Fruit fly (Drosophila melanogaster) whole organism, embryonic: ENCODE data around the gene Hacd1.

Source experiments
- CG10209 ChIP-seq: fragments of 200-800 bp; sonication (Bioruptor generic); optimal IDR thresholded peaks from 3 replicates; lab custom pipeline; 2017; ENCODE audit warnings: missing biosample characterization, mild to moderate bottlenecking, missing genetic modification characterization, missing genetic modification reagents
- CG10321 ChIP-seq: fragments of 200-800 bp; sonication (Bioruptor generic); IDR thresholded peaks from 2 replicates; pipeline ENCODE4 v1.3.6; 2022; ENCODE audit warnings: missing biosample characterization, missing genetic modification characterization
- CG10366 ChIP-seq: fragments of 200-800 bp; sonication (Bioruptor generic); IDR thresholded peaks from 2 replicates; pipeline ENCODE4 v1.3.6; 2022; ENCODE audit warnings: missing biosample characterization, missing genetic modification characterization
- CG10959 ChIP-seq: fragments of 200-800 bp; sonication (Bioruptor generic); IDR thresholded peaks from 2 replicates; pipeline ENCODE4 v1.3.6; 2022; ENCODE audit warnings: missing biosample characterization, missing genetic modification characterization
- CG11723 ChIP-seq: fragments of 200-800 bp; sonication (Bioruptor generic); optimal IDR thresholded peaks from 2 replicates; lab custom pipeline; 2017; ENCODE audit warnings: missing biosample characterization, mild to moderate bottlenecking, missing genetic modification characterization
- CG12104 ChIP-seq: fragments of 200-800 bp; sonication (Bioruptor generic); optimal IDR thresholded peaks from 3 replicates; lab custom pipeline; 2016; ENCODE audit warnings: missing biosample characterization, missing genetic modification characterization
- CG12155 ChIP-seq: fragments of 200-800 bp; sonication (Bioruptor generic); optimal IDR thresholded peaks from 3 replicates; lab custom pipeline; 2016; ENCODE audit warnings: missing biosample characterization, missing genetic modification characterization
- CG1233 ChIP-seq: fragments of 200-800 bp; sonication (Bioruptor generic); optimal IDR thresholded peaks from 4 replicates; lab custom pipeline; 2018; ENCODE audit warnings: missing biosample characterization, mild to moderate bottlenecking, missing genetic modification characterization
- CG12659 ChIP-seq: fragments of 200-800 bp; sonication (Bioruptor generic); optimal IDR thresholded peaks from 3 replicates; lab custom pipeline; 2017; ENCODE audit warnings: mild to moderate bottlenecking, missing biosample characterization, missing genetic modification reagents, missing genetic modification characterization
- CG1602 ChIP-seq: fragments of 200-800 bp; sonication (Bioruptor generic); optimal IDR thresholded peaks from 3 replicates; lab custom pipeline; 2016; ENCODE audit warnings: missing biosample characterization, missing genetic modification characterization
- CG1603 ChIP-seq: fragments of 200-800 bp; sonication (Bioruptor generic); optimal IDR thresholded peaks from 2 replicates; lab custom pipeline; 2019; ENCODE audit warnings: missing biosample characterization, mild to moderate bottlenecking, missing genetic modification characterization, moderate library complexity
- CG17385 ChIP-seq: fragments of 200-800 bp; sonication (Bioruptor generic); optimal IDR thresholded peaks from 3 replicates; lab custom pipeline; 2018; ENCODE audit warnings: missing biosample characterization, mild to moderate bottlenecking, missing genetic modification characterization
- CG18764 ChIP-seq: fragments of 200-800 bp; sonication (Bioruptor generic); optimal IDR thresholded peaks from 3 replicates; lab custom pipeline; 2016; ENCODE audit warnings: missing biosample characterization, missing genetic modification characterization
- CG2202 ChIP-seq: fragments of 200-800 bp; sonication (Bioruptor generic); optimal IDR thresholded peaks from 2 replicates; lab custom pipeline; 2018; ENCODE audit warnings: missing biosample characterization, mild to moderate bottlenecking, missing genetic modification characterization
- CG2875 ChIP-seq: fragments of 200-800 bp; sonication (Bioruptor generic); optimal IDR thresholded peaks from 2 replicates; lab custom pipeline; 2017; ENCODE audit warnings: missing biosample characterization, mild to moderate bottlenecking, missing genetic modification characterization, missing genetic modification reagents
- CG32767 ChIP-seq: fragments of 200-800 bp; sonication (Bioruptor generic); IDR thresholded peaks from 2 replicates; pipeline ENCODE4 v1.3.6; 2022; ENCODE audit warnings: missing biosample characterization, missing genetic modification characterization
- CG33213 ChIP-seq: fragments of 200-800 bp; sonication (Bioruptor generic); optimal IDR thresholded peaks from 3 replicates; lab custom pipeline; 2016; ENCODE audit warnings: missing biosample characterization, missing genetic modification characterization
- CG4404 ChIP-seq: fragments of 200-800 bp; sonication (Bioruptor generic); IDR thresholded peaks from 2 replicates; pipeline ENCODE4 v1.3.6; 2022; ENCODE audit warnings: missing biosample characterization, missing genetic modification characterization
- CG4707 ChIP-seq: fragments of 200-800 bp; sonication (Bioruptor generic); optimal IDR thresholded peaks from 2 replicates; lab custom pipeline; 2018; ENCODE audit warnings: missing biosample characterization, mild to moderate bottlenecking, missing genetic modification characterization, moderate library complexity
- CG5245 ChIP-seq: fragments of 200-800 bp; sonication (Bioruptor generic); optimal IDR thresholded peaks from 3 replicates; lab custom pipeline; 2016; ENCODE audit warnings: missing biosample characterization, missing genetic modification characterization
- CG7839 ChIP-seq: fragments of 200-800 bp; sonication (Bioruptor generic); optimal IDR thresholded peaks from 3 replicates; lab custom pipeline; 2018; ENCODE audit warnings: missing biosample characterization, mild to moderate bottlenecking, missing genetic modification characterization, moderate library complexity
- CG8765 ChIP-seq: fragments of 200-800 bp; sonication (Bioruptor generic); IDR thresholded peaks from 2 replicates; pipeline ENCODE4 v1.3.6; 2022; ENCODE audit warnings: missing biosample characterization, missing genetic modification characterization
- Dbx ChIP-seq: fragments of 200-800 bp; sonication (Bioruptor generic); IDR thresholded peaks from 3 replicates; pipeline ENCODE4 v1.3.6; 2022; ENCODE audit warnings: missing biosample characterization, missing genetic modification characterization
- MBD-R2 ChIP-seq: fragments of 200-800 bp; sonication (Bioruptor generic); IDR thresholded peaks from 2 replicates; pipeline ENCODE4 v1.3.6; 2022; ENCODE audit warnings: missing biosample characterization, missing genetic modification characterization
- Neu2 ChIP-seq: fragments of 200-800 bp; sonication (Bioruptor generic); optimal IDR thresholded peaks from 3 replicates; lab custom pipeline; 2016; ENCODE audit warnings: missing biosample characterization, missing genetic modification characterization, borderline replicate concordance
- Oaz ChIP-seq: fragments of 200-800 bp; sonication (Bioruptor generic); IDR thresholded peaks from 2 replicates; pipeline ENCODE4 v1.3.6; 2022; ENCODE audit warnings: missing biosample characterization, missing genetic modification characterization
- Side ChIP-seq: fragments of 200-800 bp; sonication (Bioruptor generic); optimal IDR thresholded peaks from 2 replicates; lab custom pipeline; 2016; ENCODE audit warnings: missing biosample characterization, missing genetic modification characterization
- Taf1 ChIP-seq: fragments of 200-800 bp; sonication (Bioruptor generic); IDR thresholded peaks from 2 replicates; pipeline ENCODE4 v1.3.6; 2022; ENCODE audit warnings: missing biosample characterization, missing genetic modification characterization
- Usf ChIP-seq: fragments of 200-800 bp; sonication (Bioruptor generic); optimal IDR thresholded peaks from 2 replicates; lab custom pipeline; 2017; ENCODE audit warnings: missing genotype, missing biosample characterization, missing genetic modification characterization
- caup ChIP-seq: fragments of 200-800 bp; sonication (Bioruptor generic); optimal IDR thresholded peaks from 3 replicates; lab custom pipeline; 2017; ENCODE audit warnings: missing biosample characterization, mild to moderate bottlenecking, missing genetic modification characterization, moderate library complexity; ENCODE audit not compliant: severe bottlenecking
- chn ChIP-seq: fragments of 200-800 bp; sonication (Bioruptor generic); optimal IDR thresholded peaks from 2 replicates; lab custom pipeline; 2016; ENCODE audit warnings: missing biosample characterization, missing genetic modification characterization
- crp ChIP-seq, 2 experiments: fragments of 200-800 bp; sonication (Bioruptor generic); optimal IDR thresholded peaks; 2 replicates in 1 of 2; 3 replicates in 1 of 2; lab custom pipeline; 2017; ENCODE audit warnings: missing biosample characterization in 2 of 2, missing genetic modification characterization in 2 of 2, mild to moderate bottlenecking in 1 of 2, moderate library complexity in 1 of 2
- dm ChIP-seq: fragments of 200-800 bp; sonication (Bioruptor generic); optimal IDR thresholded peaks from 3 replicates; lab custom pipeline; 2016; ENCODE audit warnings: missing biosample characterization, missing genetic modification characterization
- exex ChIP-seq: fragments of 200-800 bp; sonication (Bioruptor generic); optimal IDR thresholded peaks from 4 replicates; lab custom pipeline; 2018; ENCODE audit warnings: missing biosample characterization, mild to moderate bottlenecking, missing genetic modification characterization, moderate library complexity
- hkb ChIP-seq, 2 experiments: fragments of 200-800 bp in 1 of 2; fragments of >200 bp in 1 of 2; sonication (Bioruptor generic) in 1 of 2; IDR thresholded peaks in 1 of 2; optimal IDR thresholded peaks in 1 of 2; 2 replicates each; pipeline versions ENCODE4 v1.3.6 to Lab custom; 2017 to 2022; ENCODE audit warnings: missing biosample characterization in 1 of 2, missing genetic modification characterization in 1 of 2
- kni ChIP-seq: fragments of 200-800 bp; sonication (Bioruptor generic); optimal IDR thresholded peaks from 3 replicates; lab custom pipeline; 2017; ENCODE audit warnings: mild to moderate bottlenecking, missing biosample characterization, missing genetic modification reagents, missing genetic modification characterization
- peb ChIP-seq: fragments of 200-800 bp; sonication (Bioruptor generic); IDR thresholded peaks from 2 replicates; pipeline ENCODE4 v1.3.6; 2022; ENCODE audit warnings: missing biosample characterization, missing genetic modification characterization
- phol ChIP-seq: fragments of 200-800 bp; sonication (Bioruptor generic); optimal IDR thresholded peaks from 3 replicates; lab custom pipeline; 2018; ENCODE audit warnings: missing biosample characterization, mild to moderate bottlenecking, missing genetic modification characterization, moderate library complexity
- pnt ChIP-seq: fragments of 200-800 bp; sonication (Bioruptor generic); optimal IDR thresholded peaks from 3 replicates; lab custom pipeline; 2016; ENCODE audit warnings: missing biosample characterization, missing genetic modification characterization
- prd ChIP-seq, 3 experiments: fragments of >200 bp in 2 of 3; fragments of 200-800 bp in 1 of 3; sonication (Bioruptor generic) in 1 of 3; optimal IDR thresholded peaks in 2 of 3; IDR thresholded peaks in 1 of 3; 2 replicates in 2 of 3; 3 replicates in 1 of 3; pipeline versions ENCODE4 v1.3.6 to Lab custom; 2017 to 2022; ENCODE audit warnings: missing biosample characterization in 1 of 3, missing genetic modification characterization in 1 of 3
- psq ChIP-seq: fragments of 200-800 bp; sonication (Bioruptor generic); optimal IDR thresholded peaks from 2 replicates; lab custom pipeline; 2017; ENCODE audit warnings: missing biosample characterization, missing genetic modification characterization
- ro ChIP-seq: fragments of 200-800 bp; sonication (Bioruptor generic); IDR thresholded peaks from 2 replicates; pipeline ENCODE4 v1.3.6; 2022; ENCODE audit warnings: missing biosample characterization, missing genetic modification characterization
- sd ChIP-seq: fragments of 200-800 bp; sonication (Bioruptor generic); optimal IDR thresholded peaks from 3 replicates; lab custom pipeline; 2018; ENCODE audit warnings: missing biosample characterization, mild to moderate bottlenecking, missing genetic modification characterization, moderate library complexity
- sna ChIP-seq: fragments of 200-800 bp; sonication (Bioruptor generic); IDR thresholded peaks from 2 replicates; pipeline ENCODE4 v1.3.6; 2022; ENCODE audit warnings: missing biosample characterization, missing genetic modification characterization; ENCODE audit not compliant: partially characterized antibody
- tin ChIP-seq: fragments of 200-800 bp; sonication (Bioruptor generic); optimal IDR thresholded peaks from 3 replicates; lab custom pipeline; 2016; ENCODE audit warnings: missing biosample characterization, missing genetic modification characterization
- trem ChIP-seq: fragments of 200-800 bp; optimal IDR thresholded peaks from 3 replicates; lab custom pipeline; 2019; ENCODE audit warnings: missing biosample characterization, mild to moderate bottlenecking, missing genetic modification characterization, moderate library complexity
- ttk ChIP-seq: fragments of 200-800 bp; sonication (Bioruptor generic); IDR thresholded peaks from 2 replicates; pipeline ENCODE4 v2.1.2; 2022; ENCODE audit warnings: missing biosample characterization, missing genetic modification characterization

Gene Hacd1

DNA sequence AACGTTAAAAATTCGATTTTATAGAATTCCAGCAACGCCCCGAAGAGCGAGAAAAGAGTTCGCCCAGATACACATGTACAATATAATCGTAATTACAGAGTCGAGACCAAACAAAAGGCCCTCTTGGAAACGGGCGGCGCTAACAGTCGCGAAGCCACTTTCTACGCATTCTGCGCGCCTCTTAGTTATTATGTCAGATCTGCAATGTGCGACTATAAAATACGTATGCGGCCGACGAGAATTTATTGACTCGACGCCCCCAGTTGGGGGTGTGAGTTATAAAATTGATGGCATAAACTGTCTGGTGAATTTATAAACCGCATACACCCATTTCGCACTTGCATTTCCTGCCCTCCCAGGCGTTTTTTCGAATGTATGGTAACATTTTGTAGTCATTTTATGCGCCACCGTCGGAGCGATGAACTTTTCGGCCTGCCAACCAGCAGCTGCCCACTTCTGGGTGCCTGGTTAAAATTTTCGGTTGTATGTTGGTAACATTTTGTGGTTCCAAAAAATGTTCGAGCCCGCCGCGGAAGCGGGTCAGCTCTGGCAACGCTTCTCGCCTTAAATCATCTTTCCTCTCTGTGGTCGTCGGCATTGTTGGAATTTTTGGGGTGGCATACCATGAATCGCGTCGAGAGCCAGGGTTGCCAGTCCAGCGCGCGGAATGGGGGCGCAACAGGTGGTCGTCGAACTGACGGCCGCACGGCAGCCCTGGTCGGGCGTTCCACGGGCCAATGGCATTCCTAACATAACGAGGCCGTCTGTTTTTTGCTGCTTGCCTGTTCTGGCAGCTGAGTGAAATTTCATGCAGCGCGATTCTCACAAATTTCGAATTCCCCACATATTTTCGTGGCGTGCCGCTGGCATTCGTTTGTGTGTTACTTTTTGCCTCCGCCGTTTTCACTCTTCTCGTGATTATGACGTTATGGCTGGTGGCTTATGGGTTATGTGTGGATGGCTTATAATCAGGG is 9.9 kb upstream of the Hacd1 start (continued):
- TF ChIP-seq kni (GFP tag; lab: Kevin White, UChicago) (peak; percentile 99), Oaz (GFP tag; lab: Robert Waterston, UW) (no peak), CG4707 (GFP tag; lab: Kevin White, UChicago) (no peak), CG1602 (GFP tag; lab: Kevin White, UChicago) (no peak), CG10959 (no peak), sna (GFP tag; lab: Robert Waterston, UW) (no peak), psq (GFP tag; lab: Kevin White, UChicago) (no peak), tin (GFP tag; lab: Kevin White, UChicago) (peak; percentile 76), ttk (GFP tag; lab: Robert Waterston, UW) (no peak), crp (GFP tag; optimal IDR thresholded peaks at IDR 0.05; lab: Kevin White, UChicago) (peak in 1 of 2 experiments; percentile 52), CG10209 (peak; percentile 67), chn (GFP tag; lab: Kevin White, UChicago) (peak; percentile 78), CG7839 (tag; lab: Kevin White, UChicago) (peak; percentile 60), CG12155 (GFP tag; lab: Kevin White, UChicago) (peak; percentile 70), Taf1 (no peak), CG12104 (no peak), ro (GFP tag; lab: Robert Waterston, UW) (no peak), hkb (optimal IDR thresholded peaks at IDR 0.05; lab: Kevin White, UChicago) (peak; percentile 58), hkb (GFP tag; IDR thresholded peaks at IDR 0.05; lab: Robert Waterston, UW) (no peak), pnt (peak; percentile 71), peb (no peak), CG2875 (GFP tag; lab: Kevin White, UChicago) (peak; percentile 28), prd (optimal IDR thresholded peaks at IDR 0.05; lab: Kevin White, UChicago) (no peak), prd (GFP tag; IDR thresholded peaks at IDR 0.05; lab: Robert Waterston, UW) (no peak), trem (tag; lab: Kevin White, UChicago) (peak; percentile 50), phol (tag; lab: Kevin White, UChicago) (peak; percentile 58), CG1233 (GFP tag; lab: Kevin White, UChicago) (peak; percentile 58), caup (peak; percentile 81), CG32767 (GFP tag; lab: Robert Waterston, UW) (no peak), CG10366 (no peak), CG12659 (peak; percentile 74), CG5245 (GFP tag; lab: Kevin White, UChicago) (peak; percentile 84), Side (GFP tag; lab: Kevin White, UChicago) (peak; percentile 85), CG4404 (no peak), CG17385 (GFP tag; lab: Kevin White, UChicago) (peak; percentile 49), exex (tag; lab: Kevin White, UChicago) (peak; percentile 85), Dbx (GFP tag; lab: Robert Waterston, UW) (no peak), CG18764 (GFP tag; lab: Kevin White, UChicago) (no peak), CG1603 (tag; lab: Kevin White, UChicago) (peak; percentile 80), Neu2 (GFP tag; lab: Kevin White, UChicago) (peak; percentile 13), dm (peak; percentile 84), CG10321 (GFP tag; lab: Robert Waterston, UW) (no peak), CG8765 (GFP tag; lab: Robert Waterston, UW) (no peak), sd (tag; lab: Kevin White, UChicago) (peak; percentile 100), MBD-R2 (GFP tag; lab: Robert Waterston, UW) (no peak), CG11723 (peak; percentile 60), CG2202 (peak; percentile 24), CG33213 (GFP tag; lab: Kevin White, UChicago) (peak; percentile 91), Usf (GFP tag; lab: Kevin White, UChicago) (peak; percentile 30)
